Worm (Caenorhabditis elegans) whole organism, young adult: Measurements from ENCODE around the gene ceh-23.

Experiments
- C06A6.2 ChIP-seq: fragments of 200-800 bp; sonication (Bioruptor generic); conservative IDR thresholded peaks from 2 replicates; pipeline ENCODE4 v1.3.6; 2022; ENCODE audit warnings: missing genetic modification characterization, missing compliant biosample characterization
- D2030.7 ChIP-seq: fragments of 200-800 bp; sonication (Bioruptor generic); IDR thresholded peaks from 2 replicates; pipeline ENCODE4 v1.3.6; 2022; ENCODE audit warnings: missing genetic modification reagents, missing genetic modification characterization, missing compliant biosample characterization
- F33H1.4 ChIP-seq: fragments of 200-800 bp; sonication (Bioruptor generic); IDR thresholded peaks from 2 replicates; pipeline ENCODE4 v1.3.6; 2022; ENCODE audit warnings: missing genetic modification reagents, missing genetic modification characterization, missing compliant biosample characterization
- F57A8.1 ChIP-seq: fragments of 200-800 bp; sonication (Bioruptor generic); optimal IDR thresholded peaks from 2 replicates; lab custom pipeline; 2018; ENCODE audit warnings: mild to moderate bottlenecking, missing genetic modification characterization, moderate library complexity, missing compliant biosample characterization
- T26A5.8 ChIP-seq: sonication (generic microtip); optimal IDR thresholded peaks from 2 replicates; lab custom pipeline; 2016; ENCODE audit warnings: missing genetic modification characterization, missing compliant biosample characterization
- athp-1 ChIP-seq: sonication (generic microtip); optimal IDR thresholded peaks from 2 replicates; lab custom pipeline; 2017; ENCODE audit warnings: mild to moderate bottlenecking, missing genetic modification characterization, missing compliant biosample characterization
- bed-2 ChIP-seq: fragments of 200-800 bp; sonication (Bioruptor generic); IDR thresholded peaks from 2 replicates; pipeline ENCODE4 v1.3.6; 2022; ENCODE audit warnings: missing genetic modification reagents, missing genetic modification characterization, missing compliant biosample characterization
- cebp-2 ChIP-seq: fragments of 200-800 bp; sonication (Bioruptor generic); IDR thresholded peaks from 2 replicates; pipeline ENCODE4 v1.3.6; 2022; ENCODE audit warnings: missing genetic modification characterization, missing compliant biosample characterization
- ceh-100 ChIP-seq: fragments of 200-800 bp; sonication (Bioruptor generic); IDR thresholded peaks from 2 replicates; pipeline ENCODE4 v1.3.6; 2022; ENCODE audit warnings: missing genetic modification reagents, missing genetic modification characterization, missing compliant biosample characterization
- ceh-40 ChIP-seq: fragments of 200-800 bp; sonication (Bioruptor generic); IDR thresholded peaks from 2 replicates; pipeline ENCODE4 v1.3.6; 2022; ENCODE audit warnings: missing genetic modification characterization, missing compliant biosample characterization
- chd-7 ChIP-seq: sonication (generic microtip); optimal IDR thresholded peaks from 2 replicates; lab custom pipeline; 2016; ENCODE audit warnings: mild to moderate bottlenecking, missing genetic modification characterization, moderate library complexity, missing compliant biosample characterization
- die-1 ChIP-seq: sonication (generic microtip); optimal IDR thresholded peaks from 2 replicates; lab custom pipeline; 2016; ENCODE audit warnings: missing genotype, mild to moderate bottlenecking, missing genetic modification characterization, missing compliant biosample characterization
- dpff-1 ChIP-seq: sonication (generic microtip); optimal IDR thresholded peaks from 2 replicates; lab custom pipeline; 2017; ENCODE audit warnings: mild to moderate bottlenecking, missing genetic modification characterization, missing compliant biosample characterization
- egrh-3 ChIP-seq: fragments of 200-800 bp; sonication (Bioruptor generic); IDR thresholded peaks from 2 replicates; pipeline ENCODE4 v1.3.6; 2022; ENCODE audit warnings: missing genetic modification reagents, missing genetic modification characterization, missing compliant biosample characterization
- gei-17 ChIP-seq: fragments of 200-800 bp; sonication (Bioruptor generic); optimal IDR thresholded peaks from 2 replicates; lab custom pipeline; 2018; ENCODE audit warnings: mild to moderate bottlenecking, missing genetic modification characterization, missing compliant biosample characterization
- hlh-12 ChIP-seq: sonication (generic microtip); optimal IDR thresholded peaks from 2 replicates; lab custom pipeline; 2016; ENCODE audit warnings: missing genetic modification characterization, missing compliant biosample characterization
- hmg-20 ChIP-seq: fragments of 200-800 bp; sonication (Bioruptor generic); IDR thresholded peaks from 2 replicates; pipeline ENCODE4 v1.3.6; 2022; ENCODE audit warnings: missing genetic modification reagents, missing genetic modification characterization, missing compliant biosample characterization
- let-526 ChIP-seq: fragments of 200-800 bp; sonication (Bioruptor generic); IDR thresholded peaks from 2 replicates; pipeline ENCODE4 v1.3.6; 2022; ENCODE audit warnings: missing genetic modification reagents, missing genetic modification characterization, missing compliant biosample characterization
- lin-54 ChIP-seq: fragments of 200-800 bp; sonication (Bioruptor generic); optimal IDR thresholded peaks from 2 replicates; lab custom pipeline; 2018; ENCODE audit warnings: mild to moderate bottlenecking, missing genetic modification characterization, missing compliant biosample characterization
- lir-1 ChIP-seq: fragments of 200-800 bp; sonication (Bioruptor generic); conservative IDR thresholded peaks from 2 replicates; pipeline ENCODE4 v1.3.6; 2022; ENCODE audit warnings: missing genetic modification reagents, missing genetic modification characterization, missing compliant biosample characterization
- lsl-1 ChIP-seq: fragments of 200-800 bp; sonication (Bioruptor generic); optimal IDR thresholded peaks from 2 replicates; lab custom pipeline; 2018; ENCODE audit warnings: mild to moderate bottlenecking, missing genetic modification characterization, moderate library complexity, missing compliant biosample characterization
- madf-3 ChIP-seq: fragments of 200-800 bp; sonication (Bioruptor generic); IDR thresholded peaks from 2 replicates; pipeline ENCODE4 v1.3.6; 2022; ENCODE audit warnings: missing genetic modification reagents, missing genetic modification characterization, missing compliant biosample characterization
- madf-6 ChIP-seq: fragments of 200-800 bp; sonication (Bioruptor generic); IDR thresholded peaks from 2 replicates; pipeline ENCODE4 v1.3.6; 2022; ENCODE audit warnings: missing genetic modification reagents, missing genetic modification characterization, missing compliant biosample characterization
- madf-8 ChIP-seq: fragments of 200-800 bp; sonication (Bioruptor generic); conservative IDR thresholded peaks from 2 replicates; pipeline ENCODE4 v1.3.6; 2022; ENCODE audit warnings: missing genetic modification reagents, missing genetic modification characterization, missing compliant biosample characterization
- mcd-1 ChIP-seq: fragments of 200-800 bp; sonication (Bioruptor generic); IDR thresholded peaks from 2 replicates; pipeline ENCODE4 v1.3.6; 2022; ENCODE audit warnings: missing genetic modification reagents, missing genetic modification characterization, missing compliant biosample characterization
- mxl-1 ChIP-seq: sonication (generic microtip); optimal IDR thresholded peaks from 2 replicates; lab custom pipeline; 2016; ENCODE audit warnings: missing genetic modification characterization, missing compliant biosample characterization
- nfyb-1 ChIP-seq: fragments of 200-800 bp; sonication (Bioruptor generic); IDR thresholded peaks from 2 replicates; pipeline ENCODE4 v1.3.6; 2022; ENCODE audit warnings: missing genetic modification reagents, missing genetic modification characterization, missing compliant biosample characterization
- nhr-90 ChIP-seq: sonication (generic microtip); optimal IDR thresholded peaks from 2 replicates; lab custom pipeline; 2016; ENCODE audit warnings: missing genotype, mild to moderate bottlenecking, missing genetic modification characterization, missing compliant biosample characterization
- pha-4 ChIP-seq: fragments of 150-350 bp; sonication (generic microtip); optimal IDR thresholded peaks from 2 replicates; lab custom pipeline; 2014; ENCODE audit warnings: missing biosample characterization, missing genetic modification reagents, missing genetic modification characterization
- sdz-38 ChIP-seq: sonication (generic microtip); optimal IDR thresholded peaks from 2 replicates; lab custom pipeline; 2016; ENCODE audit warnings: missing genotype, missing genetic modification characterization, missing compliant biosample characterization
- snpc-1.1 ChIP-seq: sonication (generic microtip); optimal IDR thresholded peaks from 2 replicates; lab custom pipeline; 2017; ENCODE audit warnings: missing genetic modification characterization, mild to moderate bottlenecking, missing compliant biosample characterization, antibody characterized with exemption, moderate library complexity, missing genotype, missing genetic modification reagents; ENCODE audit not compliant: insufficient read depth
- sptf-2 ChIP-seq: fragments of 200-800 bp; sonication (Bioruptor generic); optimal IDR thresholded peaks from 2 replicates; lab custom pipeline; 2018; ENCODE audit warnings: mild to moderate bottlenecking, missing genetic modification characterization, missing compliant biosample characterization
- tbp1 ChIP-seq: fragments of 200-800 bp; sonication (Bioruptor generic); optimal IDR thresholded peaks from 2 replicates; lab custom pipeline; 2018; ENCODE audit warnings: mild to moderate bottlenecking, missing genetic modification characterization, missing compliant biosample characterization
- unc-130 ChIP-seq: sonication (generic microtip); optimal IDR thresholded peaks from 2 replicates; lab custom pipeline; 2016; ENCODE audit warnings: missing genetic modification reagents, missing genetic modification characterization, missing compliant biosample characterization
- ztf-3 ChIP-seq: fragments of 200-800 bp; sonication (Bioruptor generic); optimal IDR thresholded peaks from 2 replicates; lab custom pipeline; 2018; ENCODE audit warnings: mild to moderate bottlenecking, missing genetic modification characterization, missing compliant biosample characterization
- ztf-6 ChIP-seq: fragments of 200-800 bp; sonication (Bioruptor generic); IDR thresholded peaks from 2 replicates; pipeline ENCODE4 v1.3.6; 2022; ENCODE audit warnings: missing genetic modification reagents, missing genetic modification characterization, missing compliant biosample characterization

Gene ceh-23

ce11 chrIII:7835684-7836083 is 3.7 kb upstream of the ceh-23 start:
- no peak for TF ChIP-seq sptf-2 (GFP tag; lab: Kevin White, UChicago)
- TF ChIP-seq unc-130 (GFP tag; lab: Kevin White, UChicago): no peak
- no peak for TF ChIP-seq ztf-3
- TF ChIP-seq egrh-3 (GFP tag; lab: Robert Waterston, UW): no peak
- TF ChIP-seq pha-4 (tag; lab: Kevin White, UChicago): no peak
- TF ChIP-seq C06A6.2 (GFP tag; lab: Robert Waterston, UW): no peak
- TF ChIP-seq tbp1 (GFP tag; lab: Kevin White, UChicago): no peak
- no peak for TF ChIP-seq mcd-1 (GFP tag; lab: Robert Waterston, UW)
- TF ChIP-seq lir-1: no peak

DNA sequence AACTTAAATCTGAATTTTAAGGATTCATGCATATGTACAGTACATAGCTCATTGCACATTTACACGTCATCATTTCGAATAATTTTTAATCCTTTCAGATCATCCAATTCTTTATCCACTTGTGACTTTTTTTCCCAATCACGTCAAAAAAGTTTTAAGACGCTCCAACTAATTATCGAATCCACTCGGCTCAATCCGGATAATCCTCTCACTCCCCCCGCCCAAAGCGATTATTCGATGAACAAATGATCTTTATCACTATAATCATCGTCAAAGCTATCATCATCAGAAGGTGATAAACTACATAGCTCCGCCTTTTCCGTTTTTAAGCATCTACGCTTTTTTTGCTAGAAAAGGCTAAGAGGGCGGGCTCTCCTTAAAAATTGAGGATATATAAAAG is 1.8 kb upstream of the ceh-23 start:
- TF ChIP-seq ceh-40 (GFP tag; lab: Robert Waterston, UW): no peak
- TF ChIP-seq F33H1.4: no peak
- TF ChIP-seq sdz-38 (tag; lab: Kevin White, UChicago): no peak
- no peak for TF ChIP-seq madf-3 (GFP tag; lab: Robert Waterston, UW)
- no peak for TF ChIP-seq nfyb-1 (GFP tag; lab: Robert Waterston, UW)
- TF ChIP-seq ceh-100 (GFP tag; lab: Robert Waterston, UW): no peak
- TF ChIP-seq bed-2 (GFP tag; lab: Robert Waterston, UW): no peak
- TF ChIP-seq D2030.7 (GFP tag; lab: Robert Waterston, UW): no peak
- no peak for TF ChIP-seq mxl-1 (tag; lab: Kevin White, UChicago)
- TF ChIP-seq gei-17: no peak
- no peak for TF ChIP-seq lin-54
- no peak for TF ChIP-seq hlh-12 (tag; lab: Kevin White, UChicago)
- no peak for TF ChIP-seq madf-8 (GFP tag; lab: Robert Waterston, UW)
- TF ChIP-seq die-1 (tag; lab: Kevin White, UChicago): no peak
- no peak for TF ChIP-seq chd-7 (tag; lab: Kevin White, UChicago)
- no peak for TF ChIP-seq nhr-90 (tag; lab: Kevin White, UChicago)
- TF ChIP-seq madf-6 (GFP tag; lab: Robert Waterston, UW): no peak
- TF ChIP-seq cebp-2 (GFP tag; lab: Robert Waterston, UW): no peak
- TF ChIP-seq snpc-1.1 (tag; lab: Kevin White, UChicago): no peak
- TF ChIP-seq F57A8.1 (GFP tag; lab: Kevin White, UChicago): no peak

- TF ChIP-seq hmg-20 (GFP tag; lab: Robert Waterston, UW) (no peak), ztf-6 (GFP tag; lab: Robert Waterston, UW) (no peak), athp-1 (tag; lab: Kevin White, UChicago) (no peak), dpff-1 (tag; lab: Kevin White, UChicago) (no peak), chd-7 (tag; lab: Kevin White, UChicago) (no peak), ceh-100 (GFP tag; lab: Robert Waterston, UW) (no peak), ceh-40 (GFP tag; lab: Robert Waterston, UW) (no peak), lsl-1 (GFP tag; lab: Kevin White, UChicago) (no peak), let-526 (no peak), T26A5.8 (tag; lab: Kevin White, UChicago) (no peak)
- TF ChIP-seq, all 124 proteins: peak for 0
Measured at ce11 chrIII:7843536-7843935, 4.1 kb downstream of the ceh-23 start, which contains the start of gene ZK652.8. ZK652.8 (minus strand) TSS chrIII:7843636.
